Fruit fly (Drosophila melanogaster): ENCODE measurements around the gene gdrd.
A peak's percentile ranks its signal among the peaks of the same experiment; 100 is the strongest.

The gdrd gene

DNA sequence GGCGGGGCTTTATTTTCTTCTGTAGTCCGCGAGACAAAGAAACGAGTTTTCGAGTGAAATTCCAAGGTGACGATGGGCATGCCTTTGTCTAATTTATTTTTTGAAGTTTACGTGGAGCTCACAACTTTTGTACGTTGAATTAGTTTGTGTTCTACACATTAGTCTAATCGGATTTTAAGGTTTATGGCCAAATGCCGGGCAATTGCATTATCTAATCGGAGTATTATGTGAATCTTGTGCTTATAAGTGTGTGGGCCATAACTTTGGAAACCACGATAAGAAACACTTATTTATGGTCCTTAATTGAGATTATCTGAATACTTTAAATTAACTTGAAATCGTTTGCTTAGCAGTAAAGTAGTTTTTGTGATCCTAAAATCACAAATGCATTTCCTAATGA, 21.7 kb downstream of the gdrd start:
- peak; percentile 38 for TF ChIP-seq noc (tag; optimal IDR thresholded peaks at IDR 0.05)

dm6 chr3L:14728460-14728859, 37.3 kb downstream of the gdrd start, which contains the start of gene CG13473:
Gene CG13473 (plus strand): TSS chr3L:14728760.
- no peak for TF ChIP-seq noc (tag; optimal IDR thresholded peaks at IDR 0.05)

- no peak for TF ChIP-seq noc (tag; optimal IDR thresholded peaks at IDR 0.05)
These were observed 40.6 kb downstream of the gdrd start for dm6 chr3L:14731790-14732189.

- no peak for TF ChIP-seq noc (tag; optimal IDR thresholded peaks at IDR 0.05)
These were observed 42.3 kb downstream of the gdrd start, which contains the start of gene CG13471 for dm6 chr3L:14733417-14733816. Gene CG13471 (minus strand): TSS chr3L:14733517.
